Fruit fly (Drosophila melanogaster) whole organism, prepupa: ENCODE measurements around the gene CG42375.

Source experiments
- Lpt ChIP-seq: fragments of 200-800 bp; sonication (Bioruptor generic); optimal IDR thresholded peaks from 3 replicates; lab custom pipeline; 2016; ENCODE audit warnings: missing biosample characterization, missing genetic modification characterization
- Sox102F ChIP-seq: fragments of 200-800 bp; sonication (Bioruptor generic); optimal IDR thresholded peaks from 2 replicates; lab custom pipeline; 2016; ENCODE audit warnings: missing biosample characterization, mild to moderate bottlenecking, missing genetic modification characterization

DNA sequence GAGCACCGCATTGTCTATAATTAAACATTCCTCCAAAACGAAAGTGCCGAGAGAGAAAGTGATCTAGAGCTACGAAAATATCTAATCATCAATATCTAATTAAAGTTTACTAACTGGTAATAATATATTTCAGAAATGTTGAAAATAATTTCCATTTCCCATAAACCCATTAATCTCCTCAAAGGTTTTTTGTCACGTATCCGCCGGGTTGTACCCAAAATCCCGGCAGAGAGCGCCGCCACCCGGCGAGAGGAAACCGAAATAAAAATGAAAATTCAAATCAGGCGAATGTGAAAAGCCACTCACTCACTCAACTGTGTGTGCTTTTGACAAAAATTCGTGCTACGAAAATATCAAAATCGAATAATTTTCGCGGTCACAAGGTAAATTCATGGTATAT, 8.2 kb upstream of the CG42375 start, which contains the start of gene CG9297:
- no peak for TF ChIP-seq Sox102F
- no peak for TF ChIP-seq Lpt (GFP tag; lab: Kevin White, UChicago)
